Fruit fly (Drosophila melanogaster): ENCODE results near the gene gzl.
A peak's percentile ranks its signal among the peaks of the same experiment; 100 is the strongest.

Gene gzl

DNA sequence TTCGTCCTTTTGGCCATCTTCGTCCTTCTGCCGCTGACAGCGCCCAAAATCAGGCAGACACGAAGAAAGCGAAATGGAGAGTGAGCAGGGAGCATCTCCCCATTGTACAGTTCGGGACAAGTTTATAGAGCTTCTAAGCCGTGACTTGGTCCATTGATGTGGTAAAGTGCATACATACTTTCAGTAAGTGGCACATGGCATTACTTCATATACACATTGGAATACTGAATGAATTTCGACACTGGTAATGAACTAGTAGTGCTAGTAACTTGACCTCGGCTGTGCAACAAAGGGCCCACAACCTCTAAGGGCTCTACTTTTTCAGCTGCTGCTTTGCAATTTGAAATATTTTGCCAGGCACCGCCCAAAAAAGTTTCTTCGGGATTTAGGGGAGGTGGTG is 33.5 kb downstream of the gzl start (continued):
- TF ChIP-seq sug (tag; optimal IDR thresholded peaks at IDR 0.05) (peak; percentile 45), h (optimal IDR thresholded peaks at IDR 0.05) (no peak), cad (GFP tag; optimal IDR thresholded peaks at IDR 0.05) (no peak), CG12299 (tag; optimal IDR thresholded peaks at IDR 0.05) (peak; percentile 28), dmrt11E (tag; optimal IDR thresholded peaks at IDR 0.05) (peak; percentile 16), Trl (optimal IDR thresholded peaks at IDR 0.05) (no peak), Trl (GFP tag; optimal IDR thresholded peaks at IDR 0.05) (peak; percentile 73), Sry-δ (GFP tag; optimal IDR thresholded peaks at IDR 0.05) (peak; percentile 10), CG17912 (GFP tag; optimal IDR thresholded peaks at IDR 0.05) (no peak), mld (GFP tag; IDR thresholded peaks at IDR 0.05; ENCODE audit: partially characterized antibody) (no peak), CG10366 (GFP tag; IDR thresholded peaks at IDR 0.05) (peak; percentile 81), Nf-YA (GFP tag; IDR thresholded peaks at IDR 0.05) (peak; percentile 64; the same call in 1 of the 2 replicates), eve (GFP tag; optimal IDR thresholded peaks at IDR 0.05) (peak in 1 of 2 experiments; percentile 53), CG1024 (GFP tag; IDR thresholded peaks at IDR 0.05) (peak; percentile 57; the same call in 1 of the 2 replicates), CG11695 (GFP tag; IDR thresholded peaks at IDR 0.05) (peak; percentile 82), CG15011 (GFP tag; optimal IDR thresholded peaks at IDR 0.05) (peak; percentile 64), CG34376 (GFP tag; optimal IDR thresholded peaks at IDR 0.05) (peak; percentile 72), sima (GFP tag; optimal IDR thresholded peaks at IDR 0.05) (peak; percentile 55), CG6272 (GFP tag; IDR thresholded peaks at IDR 0.05) (0 out of 2 replicates have a peak, but pooled peaks have one; percentile 37), ci (GFP tag; IDR thresholded peaks at IDR 0.05) (peak; percentile 88), HLH3B (GFP tag; IDR thresholded peaks at IDR 0.05) (peak; percentile 85), Dek (tag; optimal IDR thresholded peaks at IDR 0.05) (peak; percentile 59), amos (GFP tag; IDR thresholded peaks at IDR 0.05; ENCODE audit: partially characterized antibody) (no peak), CG11456 (GFP tag; IDR thresholded peaks at IDR 0.05) (peak; percentile 84), Hmx (GFP tag; optimal IDR thresholded peaks at IDR 0.05) (no peak), CG32767 (GFP tag; IDR thresholded peaks at IDR 0.05) (0 out of 2 replicates have a peak, but pooled peaks have one; percentile 56), tio (GFP tag; optimal IDR thresholded peaks at IDR 0.05) (peak; percentile 67), Abd-B (GFP tag; optimal IDR thresholded peaks at IDR 0.05) (peak; percentile 10), CG11560 (tag; IDR thresholded peaks at IDR 0.05) (peak; percentile 69; the same call in 1 of the 3 replicates), Hr39 (optimal IDR thresholded peaks at IDR 0.05) (no peak), sna (GFP tag; IDR thresholded peaks at IDR 0.05; ENCODE audit: partially characterized antibody) (no peak), ttk (GFP tag; IDR thresholded peaks at IDR 0.05) (peak; percentile 79), hb (GFP tag; IDR thresholded peaks at IDR 0.05; ENCODE audit: partially characterized antibody) (no peak), Med (GFP tag) (peak; percentile 98), Bdp1 (GFP tag; optimal IDR thresholded peaks at IDR 0.05) (peak; percentile 30), nom (GFP tag; optimal IDR thresholded peaks at IDR 0.05) (no peak), CG43689 (GFP tag; IDR thresholded peaks at IDR 0.05) (no peak), Hmr (GFP tag; optimal IDR thresholded peaks at IDR 0.05) (peak; percentile 93), vnd (GFP tag; IDR thresholded peaks at IDR 0.05; ENCODE audit: partially characterized antibody) (no peak), chif (GFP tag; optimal IDR thresholded peaks at IDR 0.05) (peak; percentile 29 to 35), CG33557 (GFP tag; optimal IDR thresholded peaks at IDR 0.05) (no peak), Scr (GFP tag; IDR thresholded peaks at IDR 0.05; ENCODE audit: partially characterized antibody) (no peak), CG6683 (GFP tag; optimal IDR thresholded peaks at IDR 0.05) (peak; percentile 60), sens-2 (GFP tag; IDR thresholded peaks at IDR 0.05) (peak; percentile 70), Poxn (GFP tag; IDR thresholded peaks at IDR 0.05) (no peak), lab (GFP tag; optimal IDR thresholded peaks at IDR 0.05) (peak; percentile 93), Usf (GFP tag; optimal IDR thresholded peaks at IDR 0.05) (peak; percentile 51), Sry-β (GFP tag; optimal IDR thresholded peaks at IDR 0.05) (no peak), nerfin-2 (GFP tag; IDR thresholded peaks at IDR 0.05; ENCODE audit: partially characterized antibody) (no peak), CG6689 (GFP tag; IDR thresholded peaks at IDR 0.05) (peak; percentile 77), trem (tag; optimal IDR thresholded peaks at IDR 0.05) (no peak)
